Fruit fly (Drosophila melanogaster): ENCODE measurements around the gene Drsl6.

dm6 chr3L:3334784-3335183, 1.4 kb downstream of the Drsl6 start, which contains the start of gene CG14969:
- no peak for TF ChIP-seq EcR (GFP tag; optimal IDR thresholded peaks at IDR 0.05)
- no peak for TF ChIP-seq Dll (optimal IDR thresholded peaks at IDR 0.05)
- TF ChIP-seq psq (optimal IDR thresholded peaks at IDR 0.05) = no peak
- TF ChIP-seq pan (optimal IDR thresholded peaks at IDR 0.05) = no peak
- TF ChIP-seq CG8478 (optimal IDR thresholded peaks at IDR 0.05) = no peak
- TF ChIP-seq usp (GFP tag; optimal IDR thresholded peaks at IDR 0.05) = no peak

Data from whole organism.